Fruit fly (Drosophila melanogaster) whole organism, embryonic: Measurements from ENCODE around the gene Nse1.

Experiments
- Abd-B ChIP-seq: fragments of 200-800 bp; sonication (Bioruptor generic); optimal IDR thresholded peaks from 2 replicates; lab custom pipeline; 2018; ENCODE audit warnings: missing biosample characterization, mild to moderate bottlenecking, missing genetic modification characterization, moderate library complexity
- Atf3 ChIP-seq: fragments of 200-800 bp; sonication (Bioruptor generic); optimal IDR thresholded peaks from 3 replicates; lab custom pipeline; 2016; ENCODE audit warnings: missing biosample characterization, missing genetic modification characterization
- BEAF-32 ChIP-seq: fragments of 200-800 bp; sonication (Bioruptor generic); optimal IDR thresholded peaks from 3 replicates; lab custom pipeline; 2017; ENCODE audit warnings: missing biosample characterization, missing genetic modification characterization, mild to moderate bottlenecking, moderate library complexity, missing genetic modification reagents
- CG10147 ChIP-seq: fragments of 200-800 bp; sonication (Bioruptor generic); optimal IDR thresholded peaks from 2 replicates; lab custom pipeline; 2019; ENCODE audit warnings: missing biosample characterization, mild to moderate bottlenecking, missing genetic modification characterization, moderate library complexity
- CG10654 ChIP-seq: fragments of 200-800 bp; sonication (Bioruptor generic); optimal IDR thresholded peaks from 2 replicates; lab custom pipeline; 2016; ENCODE audit warnings: missing biosample characterization, missing genetic modification characterization
- CG12659 ChIP-seq: fragments of 200-800 bp; sonication (Bioruptor generic); optimal IDR thresholded peaks from 3 replicates; lab custom pipeline; 2017; ENCODE audit warnings: mild to moderate bottlenecking, missing biosample characterization, missing genetic modification reagents, missing genetic modification characterization
- CG13894 ChIP-seq: fragments of 200-800 bp; sonication (Bioruptor generic); optimal IDR thresholded peaks from 3 replicates; lab custom pipeline; 2018; ENCODE audit warnings: missing biosample characterization, mild to moderate bottlenecking, missing genetic modification characterization, moderate library complexity
- CG14014 ChIP-seq: fragments of 200-800 bp; sonication (Bioruptor generic); IDR thresholded peaks from 2 replicates; pipeline ENCODE4 v1.3.6; 2022; ENCODE audit warnings: missing biosample characterization, missing genetic modification characterization
- CG15514 ChIP-seq: fragments of 200-800 bp; sonication (Bioruptor generic); optimal IDR thresholded peaks from 3 replicates; lab custom pipeline; 2017; ENCODE audit warnings: missing biosample characterization, missing genetic modification characterization, mild to moderate bottlenecking, moderate library complexity, missing genetic modification reagents
- CG1647 ChIP-seq: fragments of 200-800 bp; sonication (Bioruptor generic); optimal IDR thresholded peaks from 3 replicates; lab custom pipeline; 2016; ENCODE audit warnings: missing biosample characterization, missing genetic modification characterization
- CG17829 ChIP-seq: fragments of 200-800 bp; optimal IDR thresholded peaks from 2 replicates; lab custom pipeline; 2019; ENCODE audit warnings: missing biosample characterization, mild to moderate bottlenecking, missing genetic modification characterization, moderate library complexity
- CG18262 ChIP-seq: fragments of 200-800 bp; optimal IDR thresholded peaks from 3 replicates; lab custom pipeline; 2019; ENCODE audit warnings: missing biosample characterization, mild to moderate bottlenecking, missing genetic modification characterization, moderate library complexity
- CG18476 ChIP-seq: fragments of 200-800 bp; sonication (Bioruptor generic); optimal IDR thresholded peaks from 2 replicates; lab custom pipeline; 2016; ENCODE audit warnings: missing biosample characterization, mild to moderate bottlenecking, missing genetic modification characterization
- CG31388 ChIP-seq: fragments of 200-800 bp; sonication (Bioruptor generic); optimal IDR thresholded peaks from 2 replicates; lab custom pipeline; 2016; ENCODE audit warnings: missing biosample characterization, missing genetic modification characterization
- CG5245 ChIP-seq: fragments of 200-800 bp; sonication (Bioruptor generic); optimal IDR thresholded peaks from 3 replicates; lab custom pipeline; 2016; ENCODE audit warnings: missing biosample characterization, missing genetic modification characterization
- CG6175 ChIP-seq: fragments of 200-800 bp; sonication (Bioruptor generic); IDR thresholded peaks from 3 replicates; pipeline ENCODE4 v1.3.6; 2022; ENCODE audit warnings: missing biosample characterization, missing genetic modification characterization
- CG6272 ChIP-seq: fragments of 200-800 bp; sonication (Bioruptor generic); IDR thresholded peaks from 2 replicates; pipeline ENCODE4 v1.3.6; 2022; ENCODE audit warnings: missing biosample characterization, missing genetic modification characterization
- CG7372 ChIP-seq: fragments of 200-800 bp; sonication (Bioruptor generic); IDR thresholded peaks from 2 replicates; pipeline ENCODE4 v1.3.6; 2022; ENCODE audit warnings: missing biosample characterization, missing genetic modification characterization
- CG8478 ChIP-seq: fragments of >200 bp; optimal IDR thresholded peaks from 2 replicates; lab custom pipeline; 2018
- CG8944 ChIP-seq: fragments of 200-800 bp; sonication (Bioruptor generic); optimal IDR thresholded peaks from 3 replicates; lab custom pipeline; 2016; ENCODE audit warnings: missing biosample characterization, missing genetic modification characterization
- Dad ChIP-seq: fragments of 200-800 bp; sonication (Bioruptor generic); optimal IDR thresholded peaks from 3 replicates; lab custom pipeline; 2016; ENCODE audit warnings: missing biosample characterization, missing genetic modification characterization
- Dref ChIP-seq: fragments of 200-800 bp; sonication (Bioruptor generic); IDR thresholded peaks from 2 replicates; pipeline ENCODE4 v1.3.6; 2022; ENCODE audit warnings: missing biosample characterization, missing genetic modification characterization
- Ets97D ChIP-seq: fragments of 200-800 bp; sonication (Bioruptor generic); optimal IDR thresholded peaks from 3 replicates; lab custom pipeline; 2016; ENCODE audit warnings: missing biosample characterization, missing genetic modification characterization
- Hsf ChIP-seq: fragments of 200-800 bp; sonication (Bioruptor generic); optimal IDR thresholded peaks from 3 replicates; lab custom pipeline; 2016; ENCODE audit warnings: missing biosample characterization, missing genetic modification characterization
- Lim3 ChIP-seq: fragments of 200-800 bp; sonication (Bioruptor generic); IDR thresholded peaks from 2 replicates; pipeline ENCODE4 v1.3.6; 2022; ENCODE audit warnings: missing biosample characterization, missing genetic modification characterization
- Mad ChIP-seq: fragments of 200-800 bp; sonication (Bioruptor generic); optimal IDR thresholded peaks from 2 replicates; lab custom pipeline; 2016; ENCODE audit warnings: missing biosample characterization, missing genetic modification characterization
- NFAT ChIP-seq: fragments of 200-800 bp; sonication (Bioruptor generic); IDR thresholded peaks from 2 replicates; pipeline ENCODE4 v1.3.6; 2022; ENCODE audit warnings: missing biosample characterization, missing genetic modification characterization
- Neu2 ChIP-seq: fragments of 200-800 bp; sonication (Bioruptor generic); optimal IDR thresholded peaks from 3 replicates; lab custom pipeline; 2016; ENCODE audit warnings: missing biosample characterization, missing genetic modification characterization, borderline replicate concordance
- Stat92E ChIP-seq, 3 experiments: fragments of >200 bp in 2 of 3; fragments of 200-800 bp in 1 of 3; sonication (Bioruptor generic) in 1 of 3; optimal IDR thresholded peaks; 2 replicates each; lab custom pipeline; 2017 to 2019; ENCODE audit warnings: missing biosample characterization in 3 of 3, missing genetic modification characterization in 3 of 3, mild to moderate bottlenecking in 1 of 3, moderate library complexity in 1 of 3
- bab2 ChIP-seq: fragments of 200-800 bp; sonication (Bioruptor generic); optimal IDR thresholded peaks from 2 replicates; lab custom pipeline; 2016; ENCODE audit warnings: missing biosample characterization, missing genetic modification characterization
- bcd ChIP-seq: fragments of 200-800 bp; sonication (Bioruptor generic); optimal IDR thresholded peaks from 2 replicates; lab custom pipeline; 2017; ENCODE audit warnings: missing biosample characterization, mild to moderate bottlenecking, missing genetic modification characterization
- chif ChIP-seq, 2 experiments: fragments of 200-800 bp; sonication (Bioruptor generic); optimal IDR thresholded peaks; 3 replicates each; lab custom pipeline; 2016; ENCODE audit warnings: missing biosample characterization in 2 of 2, missing genetic modification characterization in 2 of 2
- en ChIP-seq: fragments of 200-800 bp; sonication (Bioruptor generic); optimal IDR thresholded peaks from 2 replicates; lab custom pipeline; 2016; ENCODE audit warnings: missing biosample characterization, missing genetic modification characterization
- gfzf ChIP-seq: fragments of 200-800 bp; sonication (Bioruptor generic); optimal IDR thresholded peaks from 2 replicates; lab custom pipeline; 2016; ENCODE audit warnings: missing biosample characterization, mild to moderate bottlenecking, missing genetic modification characterization, moderate library complexity
- gsb ChIP-seq: fragments of 200-800 bp; sonication (Bioruptor generic); IDR thresholded peaks from 2 replicates; pipeline ENCODE4 v1.3.6; 2022; ENCODE audit warnings: missing biosample characterization, missing genetic modification characterization
- hth ChIP-seq: fragments of >200 bp; optimal IDR thresholded peaks from 2 replicates; lab custom pipeline; 2017; ENCODE audit warnings: inconsistent platforms
- kah ChIP-seq: fragments of 200-800 bp; sonication (Bioruptor generic); optimal IDR thresholded peaks from 2 replicates; lab custom pipeline; 2018; ENCODE audit warnings: missing biosample characterization, mild to moderate bottlenecking, missing genetic modification characterization
- lab ChIP-seq: fragments of 200-800 bp; sonication (Bioruptor generic); optimal IDR thresholded peaks from 3 replicates; lab custom pipeline; 2017; ENCODE audit warnings: missing biosample characterization, missing genetic modification characterization, mild to moderate bottlenecking, moderate library complexity, missing genetic modification reagents
- mirr ChIP-seq: fragments of 200-800 bp; sonication (Bioruptor generic); optimal IDR thresholded peaks from 3 replicates; lab custom pipeline; 2018; ENCODE audit warnings: missing biosample characterization, mild to moderate bottlenecking, missing genetic modification characterization
- nerfin-1 ChIP-seq: fragments of 200-800 bp; sonication (Bioruptor generic); optimal IDR thresholded peaks from 3 replicates; lab custom pipeline; 2019; ENCODE audit warnings: missing biosample characterization, mild to moderate bottlenecking, missing genetic modification characterization, moderate library complexity
- nerfin-2 ChIP-seq: fragments of 200-800 bp; sonication (Bioruptor generic); IDR thresholded peaks from 2 replicates; pipeline ENCODE4 v1.3.6; 2022; ENCODE audit warnings: missing biosample characterization, missing genetic modification characterization; ENCODE audit not compliant: partially characterized antibody
- p53 ChIP-seq: fragments of 200-800 bp; sonication (Bioruptor generic); optimal IDR thresholded peaks from 2 replicates; lab custom pipeline; 2016; ENCODE audit warnings: missing biosample characterization, missing genetic modification characterization
- pb ChIP-seq: fragments of 200-800 bp; sonication (Bioruptor generic); optimal IDR thresholded peaks from 3 replicates; lab custom pipeline; 2016; ENCODE audit warnings: missing biosample characterization, missing genetic modification characterization
- pfk ChIP-seq: fragments of 200-800 bp; sonication (Bioruptor generic); optimal IDR thresholded peaks from 2 replicates; lab custom pipeline; 2018; ENCODE audit warnings: missing biosample characterization, mild to moderate bottlenecking, missing genetic modification characterization, moderate library complexity
- slbo ChIP-seq: fragments of 200-800 bp; sonication (Bioruptor generic); IDR thresholded peaks from 2 replicates; pipeline ENCODE4 v1.3.6; 2022; ENCODE audit warnings: missing biosample characterization, missing genetic modification characterization
- slp2 ChIP-seq: fragments of 200-800 bp; sonication (Bioruptor generic); optimal IDR thresholded peaks from 2 replicates; lab custom pipeline; 2016; ENCODE audit warnings: missing biosample characterization, missing genetic modification characterization
- sr ChIP-seq: fragments of 200-800 bp; sonication (Bioruptor generic); IDR thresholded peaks from 3 replicates; pipeline ENCODE4 v1.3.6; 2022; ENCODE audit warnings: missing biosample characterization, missing genetic modification characterization
- tin ChIP-seq: fragments of 200-800 bp; sonication (Bioruptor generic); optimal IDR thresholded peaks from 3 replicates; lab custom pipeline; 2016; ENCODE audit warnings: missing biosample characterization, missing genetic modification characterization
- tio ChIP-seq: fragments of 200-800 bp; sonication (Bioruptor generic); optimal IDR thresholded peaks from 2 replicates; lab custom pipeline; 2017; ENCODE audit warnings: missing biosample characterization, missing genetic modification characterization, inconsistent platforms
- toy ChIP-seq: fragments of 200-800 bp; sonication (Bioruptor generic); IDR thresholded peaks from 2 replicates; pipeline ENCODE4 v1.3.6; 2022; ENCODE audit warnings: missing biosample characterization, missing genetic modification characterization
- twi ChIP-seq: fragments of 200-800 bp; optimal IDR thresholded peaks from 2 replicates; lab custom pipeline; 2019; ENCODE audit warnings: missing biosample characterization, mild to moderate bottlenecking, missing genetic modification characterization, moderate library complexity

The Nse1 gene

DNA sequence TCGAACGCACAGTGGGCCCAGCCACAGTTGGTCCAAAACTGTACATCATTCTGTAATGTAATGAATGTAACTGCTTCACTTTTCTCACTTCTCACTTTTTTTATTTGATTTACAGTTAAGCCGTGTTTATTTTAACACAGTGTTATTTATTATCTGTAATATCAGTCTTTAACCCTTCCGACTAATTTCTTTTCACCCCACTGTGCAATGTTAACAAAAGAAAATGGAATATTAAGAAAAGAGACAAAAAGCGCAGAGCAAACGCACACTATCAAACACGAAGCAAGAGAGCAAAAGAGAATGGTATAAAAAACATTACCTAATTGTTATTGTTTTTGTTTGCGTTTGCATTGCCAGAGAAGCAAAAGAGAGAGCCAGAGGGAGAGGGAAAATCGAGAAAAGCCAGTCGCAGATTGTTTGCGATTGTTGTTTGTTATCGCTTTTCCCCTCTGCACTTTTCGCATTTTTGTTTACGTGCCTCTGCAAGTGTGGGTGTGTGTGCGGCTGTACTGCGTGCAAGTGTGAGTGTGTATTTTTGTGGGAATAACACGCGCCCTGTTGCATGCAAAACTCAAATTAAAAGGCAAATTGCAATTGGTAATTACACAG lies 30.2 kb downstream of the Nse1 start (continued):
- TF ChIP-seq Neu2 (GFP tag; lab: Kevin White, UChicago) (peak; percentile 94), CG6272 (peak; percentile 93), nerfin-2 (peak; percentile 68), CG7372 (GFP tag; lab: Robert Waterston, UW) (peak; percentile 96), toy (GFP tag; lab: Robert Waterston, UW) (peak; percentile 88), CG8478 (no peak), Lim3 (GFP tag; lab: Robert Waterston, UW) (peak; percentile 91), CG18476 (GFP tag; lab: Kevin White, UChicago) (peak; percentile 98), Abd-B (peak; percentile 97), Dref (no peak), pb (GFP tag; lab: Kevin White, UChicago) (peak; percentile 98), pfk (GFP tag; lab: Kevin White, UChicago) (peak; percentile 52), CG31388 (GFP tag; lab: Kevin White, UChicago) (peak; percentile 93), CG13894 (tag; lab: Kevin White, UChicago) (peak; percentile 90), CG17829 (tag; lab: Kevin White, UChicago) (peak; percentile 99), CG6175 (GFP tag; lab: Robert Waterston, UW) (peak; percentile 90), twi (peak; percentile 95), mirr (peak; percentile 97), CG12659 (GFP tag; lab: Kevin White, UChicago) (peak; percentile 98), Atf3 (GFP tag; lab: Kevin White, UChicago) (peak; percentile 97), bab2 (GFP tag; lab: Kevin White, UChicago) (peak; percentile 99), NFAT (peak; percentile 96), CG10654 (GFP tag; lab: Kevin White, UChicago) (peak; percentile 98), en (GFP tag; lab: Kevin White, UChicago) (peak; percentile 98), lab (GFP tag; lab: Kevin White, UChicago) (peak; percentile 99), p53 (GFP tag; lab: Kevin White, UChicago) (peak; percentile 95), Dad (GFP tag; lab: Kevin White, UChicago) (peak; percentile 98), CG18262 (tag; lab: Kevin White, UChicago) (peak; percentile 99), bcd (GFP tag; lab: Kevin White, UChicago) (peak; percentile 98), tin (peak; percentile 99), BEAF-32 (peak; percentile 12), CG8944 (peak; percentile 98), CG14014 (GFP tag; lab: Robert Waterston, UW) (peak; percentile 98), slbo (GFP tag; lab: Robert Waterston, UW) (peak; percentile 97), Hsf (peak; percentile 99), gfzf (GFP tag; lab: Kevin White, UChicago) (peak; percentile 23), tio (GFP tag; lab: Kevin White, UChicago) (peak; percentile 98), CG5245 (GFP tag; lab: Kevin White, UChicago) (peak; percentile 98), hth (no peak), CG10147 (GFP tag; lab: Kevin White, UChicago) (peak; percentile 95), kah (GFP tag; lab: Kevin White, UChicago) (peak; percentile 96), Mad (GFP tag; lab: Kevin White, UChicago) (peak; percentile 98), sr (peak; percentile 90), Stat92E (GFP tag; optimal IDR thresholded peaks at IDR 0.05; lab: Kevin White, UChicago) (peak in 1 of 3 experiments; percentile 94), CG1647 (peak; percentile 97), CG15514 (peak; percentile 94), nerfin-1 (tag; lab: Kevin White, UChicago) (peak; percentile 97), slp2 (GFP tag; lab: Kevin White, UChicago) (peak; percentile 98), Ets97D (GFP tag; lab: Kevin White, UChicago) (peak; percentile 94), gsb (GFP tag; lab: Robert Waterston, UW) (peak; percentile 94), chif (GFP tag; optimal IDR thresholded peaks at IDR 0.05; lab: Kevin White, UChicago) (peak; percentile 98 to 99)
